Worm (Caenorhabditis elegans) whole organism, mixed stage, embryonic: ENCODE measurements around the gene piit-1.

ENCODE experiments used
- ceh-43 ChIP-seq: fragments of 200-800 bp; sonication (Bioruptor generic); optimal IDR thresholded peaks from 2 replicates; lab custom pipeline; 2018; ENCODE audit warnings: mild to moderate bottlenecking, missing genetic modification characterization, moderate library complexity, missing compliant biosample characterization
- elt-3 ChIP-seq: fragments of 150-350 bp; optimal IDR thresholded peaks from 2 replicates; lab custom pipeline; 2014; ENCODE audit warnings: missing biosample characterization, missing genetic modification characterization
- lin-13 ChIP-seq: fragments of 150-350 bp; optimal IDR thresholded peaks from 2 replicates; lab custom pipeline; 2014; ENCODE audit warnings: missing biosample characterization, missing genetic modification characterization
- nhr-12 ChIP-seq: fragments of 150-350 bp; optimal IDR thresholded peaks from 2 replicates; lab custom pipeline; 2014; ENCODE audit warnings: missing biosample characterization, missing genetic modification characterization
- nhr-237 ChIP-seq: fragments of 150-350 bp; optimal IDR thresholded peaks from 2 replicates; lab custom pipeline; 2014; ENCODE audit warnings: missing biosample characterization, missing genetic modification characterization
- nhr-28 ChIP-seq: fragments of 150-350 bp; optimal IDR thresholded peaks from 2 replicates; lab custom pipeline; 2014; ENCODE audit warnings: missing biosample characterization, missing genetic modification characterization
- pha-4 ChIP-seq: fragments of 150-350 bp; optimal IDR thresholded peaks from 2 replicates; lab custom pipeline; 2018; ENCODE audit warnings: missing biosample characterization, missing genetic modification reagents, missing genetic modification characterization
- snpc-4 ChIP-seq: fragments of 150-350 bp; optimal IDR thresholded peaks from 2 replicates; lab custom pipeline; 2014; ENCODE audit warnings: missing biosample characterization, missing genetic modification characterization
- sptf-1 ChIP-seq: sonication (generic microtip); optimal IDR thresholded peaks from 2 replicates; lab custom pipeline; 2017; ENCODE audit warnings: mild to moderate bottlenecking, missing genetic modification characterization, moderate library complexity, missing compliant biosample characterization
- unc-39 ChIP-seq: fragments of 150-350 bp; optimal IDR thresholded peaks from 2 replicates; lab custom pipeline; 2014; ENCODE audit warnings: missing biosample characterization, missing genetic modification characterization
- unc-62 ChIP-seq: fragments of 150-350 bp; optimal IDR thresholded peaks from 2 replicates; lab custom pipeline; 2014; ENCODE audit warnings: missing biosample characterization, missing genetic modification reagents, missing genetic modification characterization
- zip-8 ChIP-seq: fragments of 150-350 bp; optimal IDR thresholded peaks from 2 replicates; lab custom pipeline; 2014; ENCODE audit warnings: missing biosample characterization, missing genetic modification characterization
- ztf-11 ChIP-seq: fragments of 150-350 bp; optimal IDR thresholded peaks from 2 replicates; lab custom pipeline; 2014; ENCODE audit warnings: missing biosample characterization, missing genetic modification characterization

ce11 chrV:11585122-11585521 is 24.8 kb downstream of the piit-1 start:
- no peak for TF ChIP-seq unc-62 (GFP tag; lab: Kevin White, UChicago)
- TF ChIP-seq ztf-11 (tag; lab: Kevin White, UChicago): no peak
- TF ChIP-seq nhr-12 (tag; lab: Kevin White, UChicago): no peak
- no peak for TF ChIP-seq sptf-1 (tag; lab: Kevin White, UChicago)
- no peak for TF ChIP-seq nhr-28
- no peak for TF ChIP-seq zip-8 (tag; lab: Kevin White, UChicago)
- TF ChIP-seq nhr-237 (tag; lab: Kevin White, UChicago): no peak
- TF ChIP-seq snpc-4: no peak
- no peak for TF ChIP-seq ceh-43 (GFP tag; lab: Kevin White, UChicago)
- no peak for TF ChIP-seq pha-4 (tag; lab: Kevin White, UChicago)
- no peak for TF ChIP-seq lin-13
- TF ChIP-seq elt-3: no peak
- TF ChIP-seq unc-39 (tag; lab: Kevin White, UChicago): no peak
